Worm (Caenorhabditis elegans): ENCODE measurements around the gene R13A1.5.

DNA sequence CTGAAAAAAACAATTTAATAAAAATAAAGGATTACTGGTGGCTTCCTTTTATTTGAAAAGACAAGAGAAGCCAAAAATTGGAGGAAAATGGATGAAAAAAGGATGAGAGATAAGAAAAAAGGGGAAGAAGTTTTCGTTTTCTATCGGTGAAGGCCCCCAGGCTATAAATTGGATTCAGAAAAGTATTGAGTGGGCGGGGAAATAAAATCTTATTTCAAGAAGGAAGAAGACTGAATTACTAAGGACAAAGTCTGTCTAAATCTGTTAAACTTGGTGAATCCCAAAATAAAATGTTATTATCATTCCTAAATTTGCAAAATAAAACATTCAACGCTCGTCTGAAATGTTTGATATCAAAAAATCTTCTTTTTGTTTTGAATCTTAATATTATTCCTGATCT is 30.4 kb upstream of the R13A1.5 start:
- TF ChIP-seq tab-1 (GFP tag; IDR thresholded peaks at IDR 0.05): no peak
- TF ChIP-seq klf-2 (GFP tag; conservative IDR thresholded peaks at IDR 0.05): no peak
- no peak for TF ChIP-seq flt-1 (GFP tag; IDR thresholded peaks at IDR 0.05)
- TF ChIP-seq ztf-29 (GFP tag; IDR thresholded peaks at IDR 0.05): no peak
- TF ChIP-seq ztf-23 (GFP tag; IDR thresholded peaks at IDR 0.05): no peak
- TF ChIP-seq cog-1 (tag; optimal IDR thresholded peaks at IDR 0.05): no peak
- TF ChIP-seq med-1 (GFP tag; optimal IDR thresholded peaks at IDR 0.05; ENCODE audit: insufficient read depth): no peak

Data from whole organism, midembryonic.